Worm (Caenorhabditis elegans) whole organism, early embryonic: Measurements from ENCODE around the gene srd-58.

Experiments used
- F13C5.2 ChIP-seq: sonication (generic microtip); optimal IDR thresholded peaks from 2 replicates; lab custom pipeline; 2017; ENCODE audit warnings: mild to moderate bottlenecking, missing genetic modification characterization, inconsistent platforms, missing compliant biosample characterization
- hnd-1 ChIP-seq: sonication (generic microtip); optimal IDR thresholded peaks from 2 replicates; lab custom pipeline; 2016; ENCODE audit warnings: missing genetic modification characterization, missing compliant biosample characterization
- scrt-1 ChIP-seq: fragments of 200-800 bp; sonication (Bioruptor generic); IDR thresholded peaks from 2 replicates; pipeline ENCODE4 v1.3.6; 2022; ENCODE audit warnings: missing genetic modification characterization, missing compliant biosample characterization
- sea-1 ChIP-seq: fragments of 200-800 bp; sonication (Bioruptor generic); conservative IDR thresholded peaks from 2 replicates; pipeline ENCODE4 v1.3.6; 2022; ENCODE audit warnings: missing genetic modification characterization, missing compliant biosample characterization

ce11 chrII:7253073-7253472, 48.2 kb upstream of the srd-58 start, which contains the start of gene lsm-4:
- no peak for TF ChIP-seq sea-1 (GFP tag; lab: Robert Waterston, UW)
- TF ChIP-seq F13C5.2 (tag; lab: Kevin White, UChicago): no peak
- TF ChIP-seq scrt-1 (GFP tag; lab: Robert Waterston, UW): no peak
- no peak for TF ChIP-seq hnd-1 (tag; lab: Kevin White, UChicago)
